Worm (Caenorhabditis elegans): ENCODE data around the gene bed-1.

The bed-1 gene

DNA sequence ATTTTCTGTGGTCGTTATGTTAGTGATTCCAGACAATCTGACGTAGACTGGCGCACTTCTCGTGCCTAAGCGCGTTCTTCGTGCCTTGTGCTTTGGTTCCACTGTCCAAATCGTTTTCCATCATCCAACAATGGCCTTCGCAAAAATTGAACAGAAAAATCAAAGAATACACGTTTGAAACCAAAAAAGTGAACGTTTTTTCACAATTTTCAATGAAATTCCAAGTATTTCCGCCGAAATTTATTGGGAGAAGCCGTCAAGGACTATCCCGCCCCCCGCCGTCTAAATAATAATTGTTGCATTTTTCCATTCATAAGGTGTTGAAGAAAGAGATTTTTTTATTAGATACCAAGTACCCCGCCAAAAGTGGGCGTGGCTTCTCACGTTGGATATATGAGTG is 15.8 kb upstream of the bed-1 start, which contains the start of gene cpg-23:
TSS of gene cpg-23 (plus strand) at position 301 of the 400 bp plus-strand sequence.
- no peak for TF ChIP-seq dpl-1 (GFP tag; optimal IDR thresholded peaks at IDR 0.05)
- TF ChIP-seq F16B12.6 (tag; optimal IDR thresholded peaks at IDR 0.05) = no peak
- no peak for TF ChIP-seq snu-23 (GFP tag; optimal IDR thresholded peaks at IDR 0.05)
- TF ChIP-seq lin-39 (tag; optimal IDR thresholded peaks at IDR 0.05) = no peak
- TF ChIP-seq pag-3 (tag; optimal IDR thresholded peaks at IDR 0.05; ENCODE audit: borderline replicate concordance, insufficient read depth) = no peak

DNA sequence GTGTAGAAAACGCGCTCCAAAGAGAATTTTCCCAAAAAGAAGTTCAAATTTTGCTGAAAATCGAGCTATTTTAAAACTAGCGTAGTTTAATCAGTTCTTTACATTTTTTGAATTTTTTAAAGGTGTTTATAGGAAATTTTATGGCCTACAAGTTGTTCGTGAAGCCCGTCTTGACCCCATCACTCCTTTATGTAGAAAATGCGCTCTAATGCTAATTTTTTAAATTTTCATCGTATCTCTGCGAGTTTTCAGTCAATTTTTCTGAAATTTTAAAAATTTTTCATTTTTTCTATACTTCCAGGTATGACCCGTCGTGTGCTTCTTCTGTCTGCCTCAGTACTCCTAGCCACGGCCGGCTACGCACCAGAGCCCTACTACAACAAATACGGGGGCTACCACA is 11.5 kb upstream of the bed-1 start, which contains the start of gene Y39B6A.9:
TSS of gene Y39B6A.9 (plus strand) at position 301 of the 400 bp plus-strand sequence.
- TF ChIP-seq unc-86 (tag; optimal IDR thresholded peaks at IDR 0.05) (no peak), nhr-20 (tag; optimal IDR thresholded peaks at IDR 0.05) (no peak)

DNA sequence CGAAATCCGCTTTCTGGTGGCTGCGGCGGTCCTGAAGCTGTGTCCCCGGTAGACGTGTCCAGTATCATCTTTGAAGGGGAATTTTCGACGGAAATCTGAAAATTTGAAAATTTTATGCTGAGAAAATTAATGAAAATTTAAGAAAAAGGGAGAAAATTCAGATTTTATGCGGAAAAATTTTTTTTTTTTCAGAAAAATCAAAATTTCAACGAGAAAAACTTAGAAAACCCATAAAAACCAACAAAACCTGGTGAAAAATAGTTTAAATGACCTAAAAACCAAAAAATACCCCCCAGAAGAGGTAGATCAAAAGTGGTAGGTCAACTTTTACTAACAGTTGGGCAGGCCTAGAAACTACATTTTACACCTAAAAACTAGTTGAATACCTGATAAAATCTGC is 8.8 kb upstream of the bed-1 start, which contains the start of gene Y39B6A.10:
TSS of gene Y39B6A.10 (minus strand) at position 101 of the 400 bp plus-strand sequence.
- no peak for TF ChIP-seq ceh-82 (tag; optimal IDR thresholded peaks at IDR 0.05)
- no peak for TF ChIP-seq nhr-237 (tag; optimal IDR thresholded peaks at IDR 0.05)
- no peak for TF ChIP-seq ceh-63 (GFP tag; optimal IDR thresholded peaks at IDR 0.05)
- no peak for TF ChIP-seq dpl-1 (GFP tag; optimal IDR thresholded peaks at IDR 0.05)
- TF ChIP-seq dsc-1 (tag; optimal IDR thresholded peaks at IDR 0.05) = no peak
- no peak for TF ChIP-seq unc-62 (GFP tag; optimal IDR thresholded peaks at IDR 0.05)
- no peak for TF ChIP-seq elt-2 (tag; optimal IDR thresholded peaks at IDR 0.05)

DNA sequence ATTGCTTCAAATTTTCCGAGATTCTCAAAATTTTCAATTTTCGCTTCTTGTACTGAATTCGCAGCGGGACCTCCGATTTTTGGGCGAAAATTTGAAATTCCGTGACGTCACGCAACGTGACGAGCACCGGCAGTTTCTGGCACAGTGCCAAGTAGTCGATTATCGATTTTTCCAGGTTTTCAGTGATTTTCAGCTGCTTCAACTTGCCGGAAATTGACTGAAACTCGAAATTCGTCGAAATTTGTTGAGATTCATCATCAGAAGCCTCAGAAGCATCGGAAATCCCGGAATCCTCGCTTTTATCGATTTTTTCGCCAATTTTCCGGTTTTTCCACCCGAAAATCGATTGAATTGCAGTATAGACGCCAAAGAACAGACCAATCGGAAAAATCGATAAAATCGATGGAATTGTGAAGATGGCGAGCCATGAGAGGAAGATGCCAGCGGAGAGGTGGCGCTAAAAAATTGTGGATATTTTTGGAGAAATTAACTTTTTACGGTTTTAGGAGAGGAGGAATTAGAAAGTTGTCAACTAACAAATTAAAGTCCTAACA is 7.2 kb upstream of the bed-1 start:
- no peak for TF ChIP-seq efl-1 (optimal IDR thresholded peaks at IDR 0.05)
- peak in 1 of 2 experiments; percentile 50 for TF ChIP-seq efl-1 (GFP tag; optimal IDR thresholded peaks at IDR 0.05 in 1 of 2)
- no peak for TF ChIP-seq nhr-84 (tag; optimal IDR thresholded peaks at IDR 0.05)
- no peak for TF ChIP-seq hpl-2 (GFP tag; optimal IDR thresholded peaks at IDR 0.05)

DNA sequence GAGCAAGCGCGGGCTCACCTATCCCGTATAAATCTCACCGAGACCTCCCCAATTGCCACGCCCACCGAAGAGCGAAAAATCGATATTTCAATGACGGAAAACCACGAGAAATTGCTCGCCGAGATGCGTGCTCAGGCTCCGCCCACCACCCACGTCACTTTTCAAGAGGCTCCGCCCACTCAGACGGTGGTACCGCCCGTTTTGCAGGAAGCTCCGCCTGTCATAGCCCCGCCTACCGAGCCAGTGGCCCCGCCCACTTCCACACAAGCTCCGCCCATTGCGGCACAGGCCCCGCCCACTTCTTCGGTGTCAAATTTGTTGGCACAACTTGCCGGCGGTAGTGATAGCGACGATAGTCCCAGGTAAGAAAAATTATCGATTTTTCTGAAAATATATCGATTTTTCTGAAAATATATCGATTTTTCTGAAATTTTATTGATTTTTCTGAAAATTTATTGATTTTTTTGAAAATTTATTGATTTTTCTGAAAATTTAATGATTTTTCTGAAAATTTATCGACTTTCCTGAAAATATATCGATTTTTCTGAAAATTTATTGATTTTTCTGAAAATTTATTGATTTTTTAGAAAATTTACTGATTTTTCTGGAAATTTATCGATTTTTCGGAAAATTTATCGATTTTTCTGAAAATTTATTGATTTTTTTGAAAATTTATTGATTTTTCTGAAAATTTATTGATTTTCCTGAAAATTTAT is 4.9 kb upstream of the bed-1 start:
- TF ChIP-seq ceh-88 (GFP tag; IDR thresholded peaks at IDR 0.05) = no peak

DNA sequence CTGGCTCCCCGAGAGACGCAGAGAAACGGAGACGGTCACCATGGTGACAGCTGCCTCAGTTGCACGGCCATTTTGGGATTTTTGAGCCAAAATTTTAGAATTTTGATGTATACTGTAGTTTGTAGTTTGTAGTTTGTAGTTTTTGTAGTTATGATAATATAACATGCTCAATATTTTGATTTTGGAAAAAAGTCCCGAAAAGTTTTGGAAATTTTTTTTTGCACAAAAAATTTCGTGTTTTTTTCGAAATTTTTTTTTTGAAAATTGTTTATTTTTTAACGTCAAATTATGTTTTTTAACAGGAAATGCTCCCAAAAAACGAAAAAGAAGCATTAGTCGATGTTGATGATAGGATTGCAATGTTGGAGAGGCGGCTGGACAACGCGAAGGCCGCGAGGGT is 2.5 kb upstream of the bed-1 start, which contains the start of gene dyf-17:
TSS of gene dyf-17 (plus strand) at position 301 of the 400 bp plus-strand sequence.
- TF ChIP-seq nhr-90 (tag; optimal IDR thresholded peaks at IDR 0.05; ENCODE audit: poor library complexity) (no peak), nhr-77 (tag; optimal IDR thresholded peaks at IDR 0.05) (no peak), alr-1 (tag; optimal IDR thresholded peaks at IDR 0.05; ENCODE audit: borderline replicate concordance) (no peak), ets-5 (GFP tag; IDR thresholded peaks at IDR 0.05) (no peak), tbx-2 (tag; optimal IDR thresholded peaks at IDR 0.05) (no peak), dsc-1 (tag; optimal IDR thresholded peaks at IDR 0.05) (no peak), nhr-84 (tag; optimal IDR thresholded peaks at IDR 0.05) (no peak), fos-1 (tag; optimal IDR thresholded peaks at IDR 0.05) (no peak), Y116A8C.19 (tag; optimal IDR thresholded peaks at IDR 0.05; ENCODE audit: borderline replicate concordance) (no peak), vab-15 (tag; optimal IDR thresholded peaks at IDR 0.05) (no peak), elt-2 (tag; optimal IDR thresholded peaks at IDR 0.05) (no peak), C16A3.4 (tag; optimal IDR thresholded peaks at IDR 0.05) (no peak), zag-1 (tag; optimal IDR thresholded peaks at IDR 0.05) (no peak), ztf-4 (tag; optimal IDR thresholded peaks at IDR 0.05) (no peak), sox-4 (tag; optimal IDR thresholded peaks at IDR 0.05) (no peak), skn-1 (tag; optimal IDR thresholded peaks at IDR 0.05) (no peak), elt-3 (tag; optimal IDR thresholded peaks at IDR 0.05) (no peak), unc-98 (GFP tag; IDR thresholded peaks at IDR 0.05) (no peak)

Measured in whole organism, L1 larva.